Worm (Caenorhabditis elegans) whole organism, midembryonic: ENCODE measurements around the gene C09E7.10.

Experiments
- flt-1 ChIP-seq: fragments of 200-800 bp; sonication (Bioruptor generic); IDR thresholded peaks from 2 replicates; pipeline ENCODE4 v1.3.6; 2022; ENCODE audit warnings: missing genetic modification characterization, missing compliant biosample characterization
- med-1 ChIP-seq: sonication (generic microtip); optimal IDR thresholded peaks from 2 replicates; lab custom pipeline; 2017; ENCODE audit warnings: missing genetic modification characterization, mild to moderate bottlenecking, missing compliant biosample characterization, antibody characterized with exemption, missing genetic modification reagents; ENCODE audit not compliant: insufficient read depth
- ztf-23 ChIP-seq: fragments of 200-800 bp; sonication (Bioruptor generic); IDR thresholded peaks from 2 replicates; pipeline ENCODE4 v1.3.6; 2022; ENCODE audit warnings: missing genetic modification reagents, missing genetic modification characterization, missing compliant biosample characterization
- ztf-29 ChIP-seq: fragments of 200-800 bp; sonication (Bioruptor generic); IDR thresholded peaks from 2 replicates; pipeline ENCODE4 v1.3.6; 2022; ENCODE audit warnings: missing genetic modification reagents, missing genetic modification characterization, missing compliant biosample characterization

DNA sequence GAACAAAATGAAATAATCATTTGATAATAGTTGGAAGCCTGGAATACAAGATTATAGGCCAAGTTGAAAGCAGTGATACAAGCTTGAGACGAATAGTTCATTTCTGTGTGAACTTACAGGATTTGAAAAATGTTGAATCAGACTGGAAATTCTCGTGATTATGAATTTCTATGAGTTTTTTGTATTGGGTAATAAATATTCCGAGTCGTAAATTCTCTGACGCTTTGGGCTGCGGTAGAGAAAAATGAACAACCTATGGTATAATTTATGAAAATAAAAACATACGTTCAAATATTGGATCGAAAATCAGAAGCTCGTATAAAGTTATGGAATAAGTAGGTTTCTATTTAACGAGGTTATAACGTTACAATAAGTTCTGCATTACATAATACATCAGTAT, 27.0 kb downstream of the C09E7.10 start, which contains the start of gene srb-11:
- TF ChIP-seq med-1 (GFP tag; lab: Kevin White, UChicago) (no peak), ztf-29 (GFP tag; lab: Robert Waterston, UW) (no peak), flt-1 (GFP tag; lab: Robert Waterston, UW) (no peak), ztf-23 (GFP tag; lab: Robert Waterston, UW) (no peak)
